Fruit fly (Drosophila melanogaster): ENCODE measurements around the gene twin.

The twin gene

DNA sequence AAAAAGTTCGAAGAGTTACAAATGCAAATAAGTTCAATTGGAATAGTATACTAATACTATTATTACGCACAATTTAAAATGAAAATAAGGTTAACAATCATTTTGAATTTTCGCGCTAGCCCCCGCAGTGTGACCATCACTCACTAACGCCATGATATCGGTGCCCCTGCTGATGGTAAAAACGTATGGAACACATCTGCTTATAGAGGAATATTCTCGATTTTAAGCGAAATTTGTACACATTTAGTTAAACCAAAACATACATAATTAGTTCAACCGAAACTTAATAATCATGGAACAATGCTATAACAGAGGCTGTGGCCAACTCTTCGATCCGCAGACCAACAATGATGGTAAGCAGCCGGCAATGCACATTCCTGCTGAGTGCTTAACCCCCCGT, 35.6 kb downstream of the twin start, which contains the start of gene mora (continued):
- TF ChIP-seq fd96Cb (tag; optimal IDR thresholded peaks at IDR 0.05) (no peak), CG11085 (GFP tag; IDR thresholded peaks at IDR 0.05) (no peak), Stat92E (GFP tag; optimal IDR thresholded peaks at IDR 0.05) (no peak), Sox100B (GFP tag; optimal IDR thresholded peaks at IDR 0.05) (no peak), Doc2 (GFP tag; IDR thresholded peaks at IDR 0.05) (no peak), pita (GFP tag; optimal IDR thresholded peaks at IDR 0.05) (no peak), wor (GFP tag; IDR thresholded peaks at IDR 0.05) (no peak), Atf3 (GFP tag; optimal IDR thresholded peaks at IDR 0.05) (no peak), Atf6 (GFP tag; IDR thresholded peaks at IDR 0.05) (no peak), wek (GFP tag; optimal IDR thresholded peaks at IDR 0.05) (peak; percentile 11), luna (GFP tag; optimal IDR thresholded peaks at IDR 0.05) (no peak)

DNA sequence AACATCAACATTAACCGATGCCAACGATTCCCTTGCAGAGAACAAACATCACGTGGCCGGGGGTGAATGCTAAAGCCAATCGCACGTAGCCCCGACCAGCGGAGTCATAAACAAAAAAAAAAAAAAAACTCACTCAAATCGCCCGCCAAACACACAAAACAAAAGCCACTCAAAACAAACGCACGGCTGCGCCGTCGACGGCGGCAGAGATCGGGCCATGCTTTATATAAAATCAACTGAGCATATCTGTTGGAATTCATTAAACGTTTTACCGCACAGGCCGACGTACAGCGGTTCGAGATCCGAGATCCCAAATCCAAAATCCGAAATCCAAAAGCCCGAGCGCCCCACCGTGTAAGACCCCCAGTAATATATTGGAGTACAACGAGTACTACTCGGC, 49.4 kb downstream of the twin start, which contains the start of gene CG13606:
TSS of gene CG13606 (plus strand) at position 250 of the 400 bp plus-strand sequence.
- no peak for TF ChIP-seq D (optimal IDR thresholded peaks at IDR 0.05)
- TF ChIP-seq D (GFP tag; optimal IDR thresholded peaks at IDR 0.05) = no peak
- 0 out of 3 replicates have a peak, but pooled peaks have one; percentile 43 for TF ChIP-seq zen2 (GFP tag; IDR thresholded peaks at IDR 0.05; ENCODE audit: partially characterized antibody)
- TF ChIP-seq CG6654 (GFP tag; optimal IDR thresholded peaks at IDR 0.05) = no peak
- TF ChIP-seq CG7786 (GFP tag; optimal IDR thresholded peaks at IDR 0.05) = no peak
- TF ChIP-seq z (GFP tag; IDR thresholded peaks at IDR 0.05) = peak; percentile 94
- TF ChIP-seq CG10431 (GFP tag; optimal IDR thresholded peaks at IDR 0.05) = no peak
- TF ChIP-seq CG8359 (GFP tag; optimal IDR thresholded peaks at IDR 0.05; ENCODE audit: borderline replicate concordance) = no peak
- TF ChIP-seq vvl (GFP tag; IDR thresholded peaks at IDR 0.05) = 0 out of 2 replicates have a peak, but pooled peaks have one; percentile 15
- TF ChIP-seq sna (GFP tag; IDR thresholded peaks at IDR 0.05; ENCODE audit: partially characterized antibody) = 0 out of 2 replicates have a peak, but pooled peaks have one; percentile 22
- no peak for TF ChIP-seq CG9609 (GFP tag; optimal IDR thresholded peaks at IDR 0.05)
- peak; percentile 75 for TF ChIP-seq sqz (GFP tag; optimal IDR thresholded peaks at IDR 0.05)
- TF ChIP-seq CG2712 (tag; optimal IDR thresholded peaks at IDR 0.05) = no peak
- TF ChIP-seq CG12155 (GFP tag; optimal IDR thresholded peaks at IDR 0.05) = no peak
- peak; percentile 52 for TF ChIP-seq sd (tag; optimal IDR thresholded peaks at IDR 0.05)
- TF ChIP-seq chinmo (GFP tag; IDR thresholded peaks at IDR 0.05; ENCODE audit: partially characterized antibody) = peak; percentile 19; the same call in 1 of the 4 replicates
- peak; percentile 72 for TF ChIP-seq Adf1 (GFP tag; IDR thresholded peaks at IDR 0.05)

- TF ChIP-seq CG1602 (GFP tag; optimal IDR thresholded peaks at IDR 0.05) (peak; percentile 20), mam (GFP tag; optimal IDR thresholded peaks at IDR 0.05) (peak; percentile 67), E2f1 (GFP tag; IDR thresholded peaks at IDR 0.05) (no peak), emc (GFP tag; optimal IDR thresholded peaks at IDR 0.05) (no peak), CG2129 (GFP tag; IDR thresholded peaks at IDR 0.05; ENCODE audit: partially characterized antibody) (peak; percentile 86), NC2α (GFP tag; optimal IDR thresholded peaks at IDR 0.05) (no peak), B-H1 (GFP tag; IDR thresholded peaks at IDR 0.05) (no peak), Max (GFP tag; optimal IDR thresholded peaks at IDR 0.05) (peak; percentile 54), aop (GFP tag; IDR thresholded peaks at IDR 0.05) (no peak), HmgZ (tag; optimal IDR thresholded peaks at IDR 0.05) (peak; percentile 86), CG7786 (GFP tag; optimal IDR thresholded peaks at IDR 0.05) (peak; percentile 25), CG31388 (GFP tag; optimal IDR thresholded peaks at IDR 0.05) (no peak), Aef1 (GFP tag; IDR thresholded peaks at IDR 0.05) (peak; percentile 57; the same call in 2 of the 3 replicates), chif (GFP tag; optimal IDR thresholded peaks at IDR 0.05) (peak; percentile 13 to 48), ase (GFP tag; IDR thresholded peaks at IDR 0.05) (0 out of 3 replicates have a peak, but pooled peaks have one; percentile 21), dysf (GFP tag; IDR thresholded peaks at IDR 0.05) (peak; percentile 25; the same call in 1 of the 3 replicates), CG13296 (GFP tag; optimal IDR thresholded peaks at IDR 0.05) (no peak), CG34224 (GFP tag; IDR thresholded peaks at IDR 0.05; ENCODE audit: partially characterized antibody) (peak; percentile 99), ERR (GFP tag; optimal IDR thresholded peaks at IDR 0.05) (peak; percentile 4), bowl (GFP tag; IDR thresholded peaks at IDR 0.05) (no peak), HLH54F (GFP tag; optimal IDR thresholded peaks at IDR 0.05) (peak; percentile 58), NfI (GFP tag; optimal IDR thresholded peaks at IDR 0.05) (peak; percentile 27), pzg (GFP tag; optimal IDR thresholded peaks at IDR 0.05) (peak; percentile 97)
These were observed 52.4 kb downstream of the twin start, which contains the start of gene CG5510 for dm6 chr3R:24169362-24169761. CG5510 (minus strand) TSS chr3R:24169562.
